Fruit fly (Drosophila melanogaster) whole organism, embryonic: ENCODE measurements around the gene Ostgamma.

ENCODE experiments used
- Awh ChIP-seq: fragments of 200-800 bp; sonication (Bioruptor generic); IDR thresholded peaks from 2 replicates; pipeline ENCODE4, ENCODE4 v1.3.6; 2022; ENCODE audit warnings: missing biosample characterization, missing genetic modification characterization
- CG10366 ChIP-seq: fragments of 200-800 bp; sonication (Bioruptor generic); IDR thresholded peaks from 2 replicates; pipeline ENCODE4 v1.3.6; 2022; ENCODE audit warnings: missing biosample characterization, missing genetic modification characterization
- CG10979 ChIP-seq: fragments of 200-800 bp; sonication (Bioruptor generic); optimal IDR thresholded peaks from 2 replicates; lab custom pipeline; 2018; ENCODE audit warnings: missing biosample characterization, mild to moderate bottlenecking, missing genetic modification characterization, moderate library complexity
- CG12071 ChIP-seq: fragments of 200-800 bp; sonication (Bioruptor generic); optimal IDR thresholded peaks from 3 replicates; lab custom pipeline; 2018; ENCODE audit warnings: missing biosample characterization, mild to moderate bottlenecking, missing genetic modification characterization
- CG12104 ChIP-seq: fragments of 200-800 bp; sonication (Bioruptor generic); optimal IDR thresholded peaks from 3 replicates; lab custom pipeline; 2016; ENCODE audit warnings: missing biosample characterization, missing genetic modification characterization
- CG12299 ChIP-seq: fragments of 200-800 bp; sonication (Bioruptor generic); optimal IDR thresholded peaks from 2 replicates; lab custom pipeline; 2018; ENCODE audit warnings: missing biosample characterization, mild to moderate bottlenecking, missing genetic modification characterization
- CG13287 ChIP-seq: fragments of 200-800 bp; sonication (Bioruptor generic); IDR thresholded peaks from 2 replicates; pipeline ENCODE4 v1.3.6; 2022; ENCODE audit warnings: missing biosample characterization, missing genetic modification characterization; ENCODE audit not compliant: partially characterized antibody
- CG13424 ChIP-seq: fragments of 200-800 bp; sonication (Bioruptor generic); optimal IDR thresholded peaks from 2 replicates; lab custom pipeline; 2019; ENCODE audit warnings: missing biosample characterization, mild to moderate bottlenecking, missing genetic modification characterization, moderate library complexity
- CG13624 ChIP-seq: fragments of 200-800 bp; sonication (Bioruptor generic); optimal IDR thresholded peaks from 2 replicates; lab custom pipeline; 2016; ENCODE audit warnings: missing biosample characterization, missing genetic modification characterization
- CG15073 ChIP-seq: fragments of 200-800 bp; sonication (Bioruptor generic); optimal IDR thresholded peaks from 2 replicates; lab custom pipeline; 2016; ENCODE audit warnings: missing biosample characterization, missing genetic modification characterization
- CG16863 ChIP-seq: fragments of 200-800 bp; sonication (Bioruptor generic); optimal IDR thresholded peaks from 3 replicates; lab custom pipeline; 2016; ENCODE audit warnings: missing biosample characterization, missing genetic modification characterization
- CG17186 ChIP-seq: fragments of 200-800 bp; sonication (Bioruptor generic); optimal IDR thresholded peaks from 3 replicates; lab custom pipeline; 2017; ENCODE audit warnings: missing biosample characterization, missing genetic modification reagents, missing genetic modification characterization
- CG17359 ChIP-seq: fragments of 200-800 bp; sonication (Bioruptor generic); optimal IDR thresholded peaks from 3 replicates; lab custom pipeline; 2018; ENCODE audit warnings: missing biosample characterization, mild to moderate bottlenecking, missing genetic modification characterization, moderate library complexity
- CG2889 ChIP-seq: fragments of 200-800 bp; sonication (Bioruptor generic); IDR thresholded peaks from 3 replicates; pipeline ENCODE4 v1.3.6; 2022; ENCODE audit warnings: missing biosample characterization, missing genetic modification characterization
- CG31224 ChIP-seq: fragments of 200-800 bp; sonication (Bioruptor generic); IDR thresholded peaks from 2 replicates; pipeline ENCODE4 v1.3.6; 2022; ENCODE audit warnings: missing biosample characterization, missing genetic modification characterization
- CG31365 ChIP-seq: fragments of 200-800 bp; sonication (Bioruptor generic); optimal IDR thresholded peaks from 2 replicates; lab custom pipeline; 2018; ENCODE audit warnings: missing biosample characterization, mild to moderate bottlenecking, missing genetic modification characterization
- CG32772 ChIP-seq: fragments of 200-800 bp; sonication (Bioruptor generic); IDR thresholded peaks from 2 replicates; pipeline ENCODE4 v1.3.6; 2022; ENCODE audit warnings: missing biosample characterization, missing genetic modification characterization
- CG4404 ChIP-seq: fragments of 200-800 bp; sonication (Bioruptor generic); IDR thresholded peaks from 2 replicates; pipeline ENCODE4 v1.3.6; 2022; ENCODE audit warnings: missing biosample characterization, missing genetic modification characterization
- CG7556 ChIP-seq: fragments of 200-800 bp; sonication (Bioruptor generic); optimal IDR thresholded peaks from 2 replicates; lab custom pipeline; 2017; ENCODE audit warnings: missing biosample characterization, mild to moderate bottlenecking, missing genetic modification characterization
- CG7839 ChIP-seq: fragments of 200-800 bp; sonication (Bioruptor generic); optimal IDR thresholded peaks from 3 replicates; lab custom pipeline; 2018; ENCODE audit warnings: missing biosample characterization, mild to moderate bottlenecking, missing genetic modification characterization, moderate library complexity
- Dad ChIP-seq: fragments of 200-800 bp; sonication (Bioruptor generic); optimal IDR thresholded peaks from 3 replicates; lab custom pipeline; 2016; ENCODE audit warnings: missing biosample characterization, missing genetic modification characterization
- Dek ChIP-seq: fragments of 200-800 bp; sonication (Bioruptor generic); optimal IDR thresholded peaks from 3 replicates; lab custom pipeline; 2019; ENCODE audit warnings: missing biosample characterization, mild to moderate bottlenecking, missing genetic modification characterization, moderate library complexity
- Eip74EF ChIP-seq, 2 experiments: fragments of 200-800 bp in 1 of 2; fragments of >200 bp in 1 of 2; sonication (Bioruptor generic) in 1 of 2; optimal IDR thresholded peaks; 2 replicates each; lab custom pipeline; 2017 to 2019; ENCODE audit warnings: missing biosample characterization in 2 of 2, missing genetic modification characterization in 2 of 2, mild to moderate bottlenecking in 1 of 2, moderate library complexity in 1 of 2
- H2.0 ChIP-seq: fragments of 200-800 bp; sonication (Bioruptor generic); IDR thresholded peaks from 2 replicates; pipeline ENCODE4 v1.3.6; 2022; ENCODE audit warnings: missing biosample characterization, missing genetic modification characterization
- HLH3B ChIP-seq: fragments of 200-800 bp; sonication (Bioruptor generic); IDR thresholded peaks from 2 replicates; pipeline ENCODE4 v1.3.6; 2022; ENCODE audit warnings: missing biosample characterization, missing genetic modification characterization
- HLHmδ ChIP-seq: fragments of 200-800 bp; sonication (Bioruptor generic); optimal IDR thresholded peaks from 2 replicates; lab custom pipeline; 2018; ENCODE audit warnings: missing biosample characterization, mild to moderate bottlenecking, missing genetic modification characterization, moderate library complexity
- Hr39 ChIP-seq: fragments of >200 bp; optimal IDR thresholded peaks from 2 replicates; lab custom pipeline; 2017
- Hr51 ChIP-seq, 2 experiments: fragments of 200-800 bp; sonication (Bioruptor generic); optimal IDR thresholded peaks; 2 replicates in 1 of 2; 3 replicates in 1 of 2; lab custom pipeline; 2016 to 2018; ENCODE audit warnings: missing biosample characterization in 2 of 2, missing genetic modification characterization in 2 of 2, mild to moderate bottlenecking in 1 of 2, moderate library complexity in 1 of 2
- Max ChIP-seq: fragments of 200-800 bp; sonication (Bioruptor generic); optimal IDR thresholded peaks from 2 replicates; lab custom pipeline; 2016; ENCODE audit warnings: missing biosample characterization, mild to moderate bottlenecking, missing genetic modification characterization
- Sin3A ChIP-seq: fragments of >200 bp; optimal IDR thresholded peaks from 2 replicates; lab custom pipeline; 2018
- bcd ChIP-seq: fragments of 200-800 bp; sonication (Bioruptor generic); optimal IDR thresholded peaks from 2 replicates; lab custom pipeline; 2017; ENCODE audit warnings: missing biosample characterization, mild to moderate bottlenecking, missing genetic modification characterization
- bigmax ChIP-seq: fragments of 200-800 bp; sonication (Bioruptor generic); optimal IDR thresholded peaks from 2 replicates; lab custom pipeline; 2018; ENCODE audit warnings: missing biosample characterization, mild to moderate bottlenecking, missing genetic modification characterization
- cato ChIP-seq: fragments of 200-800 bp; sonication (Bioruptor generic); optimal IDR thresholded peaks from 2 replicates; lab custom pipeline; 2016; ENCODE audit warnings: missing biosample characterization, missing genetic modification characterization, borderline replicate concordance
- ci ChIP-seq: fragments of 200-800 bp; sonication (Bioruptor generic); IDR thresholded peaks from 3 replicates; pipeline ENCODE4 v1.3.6; 2022; ENCODE audit warnings: missing biosample characterization, missing genetic modification characterization
- crc ChIP-seq: fragments of 200-800 bp; sonication (Bioruptor generic); optimal IDR thresholded peaks from 2 replicates; lab custom pipeline; 2016; ENCODE audit warnings: missing biosample characterization, missing genetic modification characterization
- gro ChIP-seq: fragments of 200-800 bp; sonication (Bioruptor generic); optimal IDR thresholded peaks from 2 replicates; lab custom pipeline; 2016; ENCODE audit warnings: missing biosample characterization, missing genetic modification characterization
- gt ChIP-seq: fragments of 200-800 bp; sonication (Bioruptor generic); IDR thresholded peaks from 2 replicates; pipeline ENCODE4 v1.3.6; 2022; ENCODE audit warnings: missing biosample characterization, missing genetic modification characterization
- nom ChIP-seq: fragments of 200-800 bp; sonication (Bioruptor generic); optimal IDR thresholded peaks from 2 replicates; lab custom pipeline; 2017; ENCODE audit warnings: missing biosample characterization, missing genetic modification characterization, mild to moderate bottlenecking, moderate library complexity, missing genetic modification reagents
- prd ChIP-seq, 3 experiments: fragments of >200 bp in 2 of 3; fragments of 200-800 bp in 1 of 3; sonication (Bioruptor generic) in 1 of 3; optimal IDR thresholded peaks in 2 of 3; IDR thresholded peaks in 1 of 3; 2 replicates in 2 of 3; 3 replicates in 1 of 3; pipeline versions ENCODE4 v1.3.6 to Lab custom; 2017 to 2022; ENCODE audit warnings: missing biosample characterization in 1 of 3, missing genetic modification characterization in 1 of 3
- pzg ChIP-seq: fragments of 200-800 bp; sonication (Bioruptor generic); optimal IDR thresholded peaks from 3 replicates; lab custom pipeline; 2018; ENCODE audit warnings: missing biosample characterization, mild to moderate bottlenecking, missing genetic modification characterization, moderate library complexity
- rib ChIP-seq: fragments of 200-800 bp; sonication (Bioruptor generic); IDR thresholded peaks from 2 replicates; pipeline ENCODE4 v1.3.6; 2022; ENCODE audit warnings: missing biosample characterization, missing genetic modification characterization
- scrt ChIP-seq: fragments of 200-800 bp; sonication (Bioruptor generic); optimal IDR thresholded peaks from 2 replicates; lab custom pipeline; 2018; ENCODE audit warnings: missing biosample characterization, mild to moderate bottlenecking, missing genetic modification characterization, moderate library complexity
- slbo ChIP-seq: fragments of 200-800 bp; sonication (Bioruptor generic); IDR thresholded peaks from 2 replicates; pipeline ENCODE4 v1.3.6; 2022; ENCODE audit warnings: missing biosample characterization, missing genetic modification characterization
- slou ChIP-seq: fragments of 200-800 bp; sonication (Bioruptor generic); optimal IDR thresholded peaks from 3 replicates; lab custom pipeline; 2016; ENCODE audit warnings: missing biosample characterization, missing genetic modification characterization
- slp2 ChIP-seq: fragments of 200-800 bp; sonication (Bioruptor generic); optimal IDR thresholded peaks from 2 replicates; lab custom pipeline; 2016; ENCODE audit warnings: missing biosample characterization, missing genetic modification characterization
- tna ChIP-seq: fragments of 200-800 bp; sonication (Bioruptor generic); IDR thresholded peaks from 2 replicates; pipeline ENCODE4 v1.3.6; 2022; ENCODE audit warnings: missing biosample characterization, missing genetic modification characterization; ENCODE audit not compliant: partially characterized antibody
- trh ChIP-seq: fragments of 200-800 bp; sonication (Bioruptor generic); optimal IDR thresholded peaks from 2 replicates; lab custom pipeline; 2016; ENCODE audit warnings: missing biosample characterization, missing genetic modification characterization
- unc-4 ChIP-seq: fragments of 200-800 bp; sonication (Bioruptor generic); IDR thresholded peaks from 2 replicates; pipeline ENCODE4 v1.3.6; 2022; ENCODE audit warnings: missing biosample characterization, missing genetic modification characterization; ENCODE audit not compliant: partially characterized antibody
- vnd ChIP-seq: fragments of 200-800 bp; sonication (Bioruptor generic); IDR thresholded peaks from 3 replicates; pipeline ENCODE4 v1.3.6; 2022; ENCODE audit warnings: missing biosample characterization, missing genetic modification characterization; ENCODE audit not compliant: partially characterized antibody
- wor ChIP-seq: fragments of 200-800 bp; sonication (Bioruptor generic); IDR thresholded peaks from 2 replicates; pipeline ENCODE4 v1.3.6; 2022; ENCODE audit warnings: missing biosample characterization, missing genetic modification characterization

Gene Ostgamma

dm6 chr2L:8311091-8311490, 3.1 kb upstream of the Ostgamma start, which contains the start of the genes CG7810 and CG7806 (continued):
- TF ChIP-seq CG7556 (GFP tag; lab: Kevin White, UChicago) (peak; percentile 89), CG12299 (peak; percentile 89), Eip74EF (GFP tag; optimal IDR thresholded peaks at IDR 0.05; lab: Kevin White, UChicago) (peak in 1 of 2 experiments; percentile 88), CG16863 (GFP tag; lab: Kevin White, UChicago) (peak; percentile 91), CG7839 (peak; percentile 90), H2.0 (GFP tag; lab: Robert Waterston, UW) (peak; percentile 88), Dad (GFP tag; lab: Kevin White, UChicago) (peak; percentile 86), CG15073 (GFP tag; lab: Kevin White, UChicago) (no peak), slp2 (peak; percentile 89), Dek (peak; percentile 86), Sin3A (lab: Kevin White, UChicago) (no peak), bigmax (peak; percentile 12), crc (peak; percentile 82), slou (GFP tag; lab: Kevin White, UChicago) (peak; percentile 52), prd (optimal IDR thresholded peaks at IDR 0.05; lab: Kevin White, UChicago) (no peak), prd (GFP tag; IDR thresholded peaks at IDR 0.05; lab: Robert Waterston, UW) (peak; percentile 87), vnd (GFP tag; lab: Robert Waterston, UW) (0 out of 3 replicates have a peak, but pooled peaks have one; percentile 17), CG13424 (tag; lab: Kevin White, UChicago) (peak; percentile 94), CG31224 (GFP tag; lab: Robert Waterston, UW) (peak; percentile 80), CG13287 (GFP tag; lab: Robert Waterston, UW) (peak; percentile 75), cato (GFP tag; lab: Kevin White, UChicago) (peak; percentile 75), Hr51 (GFP tag; optimal IDR thresholded peaks at IDR 0.05; lab: Kevin White, UChicago) (peak; percentile 82 to 93), trh (GFP tag; lab: Kevin White, UChicago) (peak; percentile 83), CG31365 (peak; percentile 59), ci (peak; percentile 97), CG32772 (peak; percentile 86), CG12104 (GFP tag; lab: Kevin White, UChicago) (peak; percentile 78), slbo (GFP tag; lab: Robert Waterston, UW) (peak; percentile 91), tna (GFP tag; lab: Robert Waterston, UW) (0 out of 2 replicates have a peak, but pooled peaks have one; percentile 38), CG17359 (tag; lab: Kevin White, UChicago) (peak; percentile 92), CG12071 (no peak), CG10979 (peak; percentile 88), HLHmδ (GFP tag; lab: Kevin White, UChicago) (no peak), Max (GFP tag; lab: Kevin White, UChicago) (peak; percentile 86), rib (GFP tag; lab: Robert Waterston, UW) (peak; percentile 89), CG13624 (GFP tag; lab: Kevin White, UChicago) (peak; percentile 89), HLH3B (GFP tag; lab: Robert Waterston, UW) (peak; percentile 91), pzg (GFP tag; lab: Kevin White, UChicago) (peak; percentile 45), unc-4 (GFP tag; lab: Robert Waterston, UW) (peak; percentile 52), CG10366 (GFP tag; lab: Robert Waterston, UW) (peak; percentile 93), gro (peak; percentile 73), CG2889 (GFP tag; lab: Robert Waterston, UW) (peak; percentile 85), Hr39 (lab: Kevin White, UChicago) (no peak), gt (GFP tag; lab: Robert Waterston, UW) (peak; percentile 10; the same call in 1 of the 2 replicates), scrt (GFP tag; lab: Kevin White, UChicago) (peak; percentile 75), CG17186 (GFP tag; lab: Kevin White, UChicago) (peak; percentile 69), bcd (GFP tag; lab: Kevin White, UChicago) (peak; percentile 81), wor (GFP tag; lab: Robert Waterston, UW) (peak; percentile 75), nom (GFP tag; lab: Kevin White, UChicago) (peak; percentile 84), Awh (peak; percentile 80), CG4404 (peak; percentile 60)
